Worm (Caenorhabditis elegans) whole organism, L4 larva: Measurements from ENCODE around the gene fce-2.

Experiments
- ceh-28 ChIP-seq: fragments of 150-350 bp; optimal IDR thresholded peaks from 2 replicates; lab custom pipeline; 2014; ENCODE audit warnings: missing biosample characterization, missing genetic modification reagents, missing genetic modification characterization
- ceh-82 ChIP-seq: sonication (generic microtip); optimal IDR thresholded peaks from 2 replicates; lab custom pipeline; 2017; ENCODE audit warnings: missing biosample characterization, missing genetic modification characterization
- ces-1 ChIP-seq: fragments of 150-350 bp; sonication (generic microtip); optimal IDR thresholded peaks from 4 replicates; lab custom pipeline; 2014; ENCODE audit warnings: missing biosample characterization, missing genetic modification reagents, missing genetic modification characterization
- lir-3 ChIP-seq: sonication (generic microtip); optimal IDR thresholded peaks from 2 replicates; lab custom pipeline; 2016; ENCODE audit warnings: mild to moderate bottlenecking, missing genetic modification characterization, missing compliant biosample characterization
- madf-9 ChIP-seq: fragments of 200-800 bp; sonication (Bioruptor generic); conservative IDR thresholded peaks from 2 replicates; pipeline ENCODE4 v1.3.6; 2022; ENCODE audit warnings: missing genetic modification reagents, missing genetic modification characterization, missing compliant biosample characterization
- nhr-237 ChIP-seq: sonication (generic microtip); optimal IDR thresholded peaks from 2 replicates; lab custom pipeline; 2017; ENCODE audit warnings: missing biosample characterization, missing genetic modification characterization
- nhr-25 ChIP-seq: sonication (generic microtip); optimal IDR thresholded peaks from 2 replicates; lab custom pipeline; 2017; ENCODE audit warnings: missing genetic modification characterization, mild to moderate bottlenecking, missing compliant biosample characterization, antibody characterized with exemption, moderate library complexity, borderline replicate concordance; ENCODE audit not compliant: insufficient read depth
- pha-4 ChIP-seq, 2 experiments: fragments of 150-350 bp in 1 of 2; fragments of 200-800 bp in 1 of 2; sonication (Bioruptor generic) in 1 of 2; IDR thresholded peaks in 1 of 2; optimal IDR thresholded peaks in 1 of 2; 2 replicates each; pipeline versions ENCODE4 v1.3.6 to Lab custom; 2014 to 2022; ENCODE audit warnings: missing genetic modification characterization in 2 of 2, missing genetic modification reagents in 2 of 2, missing biosample characterization in 1 of 2, missing compliant biosample characterization in 1 of 2
- snpc-1.2 ChIP-seq: fragments of 200-800 bp; sonication (Bioruptor generic); IDR thresholded peaks from 2 replicates; pipeline ENCODE4 v1.3.6; 2022; ENCODE audit warnings: missing genetic modification reagents, missing genetic modification characterization, missing compliant biosample characterization
- snpc-4 ChIP-seq: fragments of 150-350 bp; optimal IDR thresholded peaks from 2 replicates; lab custom pipeline; 2014; ENCODE audit warnings: missing biosample characterization, missing genetic modification characterization

DNA sequence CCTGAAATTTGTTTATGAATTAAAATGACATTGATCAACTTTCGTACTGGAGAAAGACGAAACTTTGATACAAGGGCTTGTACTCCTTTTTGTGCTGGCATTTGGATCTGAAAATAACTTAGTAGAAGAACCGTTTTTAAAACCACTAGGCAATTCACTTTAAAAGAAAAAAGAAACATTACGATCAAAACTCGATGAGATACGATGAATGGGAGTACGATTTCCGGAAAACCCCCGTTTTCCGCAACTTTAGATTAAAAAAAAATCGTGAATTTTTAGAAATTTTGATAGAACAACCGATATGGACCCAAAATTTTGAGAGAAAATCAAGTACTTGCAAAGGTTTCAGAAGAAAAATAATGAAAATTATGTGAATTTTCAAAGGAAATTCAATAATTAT, 45.3 kb downstream of the fce-2 start, which contains the start of gene B0250.8:
- TF ChIP-seq nhr-237 (no peak), lir-3 (no peak), ceh-28 (tag; lab: Kevin White, UChicago) (no peak), nhr-25 (no peak), snpc-1.2 (no peak), madf-9 (GFP tag; lab: Robert Waterston, UW) (no peak), snpc-4 (tag; lab: Kevin White, UChicago) (no peak), ces-1 (no peak), ceh-82 (no peak), pha-4 (GFP tag; IDR thresholded peaks at IDR 0.05; lab: Robert Waterston, UW) (no peak), pha-4 (tag; optimal IDR thresholded peaks at IDR 0.05; lab: Kevin White, UChicago) (no peak)
